Worm (Caenorhabditis elegans): ENCODE measurements around the gene glb-3.

glb-3 gene

DNA sequence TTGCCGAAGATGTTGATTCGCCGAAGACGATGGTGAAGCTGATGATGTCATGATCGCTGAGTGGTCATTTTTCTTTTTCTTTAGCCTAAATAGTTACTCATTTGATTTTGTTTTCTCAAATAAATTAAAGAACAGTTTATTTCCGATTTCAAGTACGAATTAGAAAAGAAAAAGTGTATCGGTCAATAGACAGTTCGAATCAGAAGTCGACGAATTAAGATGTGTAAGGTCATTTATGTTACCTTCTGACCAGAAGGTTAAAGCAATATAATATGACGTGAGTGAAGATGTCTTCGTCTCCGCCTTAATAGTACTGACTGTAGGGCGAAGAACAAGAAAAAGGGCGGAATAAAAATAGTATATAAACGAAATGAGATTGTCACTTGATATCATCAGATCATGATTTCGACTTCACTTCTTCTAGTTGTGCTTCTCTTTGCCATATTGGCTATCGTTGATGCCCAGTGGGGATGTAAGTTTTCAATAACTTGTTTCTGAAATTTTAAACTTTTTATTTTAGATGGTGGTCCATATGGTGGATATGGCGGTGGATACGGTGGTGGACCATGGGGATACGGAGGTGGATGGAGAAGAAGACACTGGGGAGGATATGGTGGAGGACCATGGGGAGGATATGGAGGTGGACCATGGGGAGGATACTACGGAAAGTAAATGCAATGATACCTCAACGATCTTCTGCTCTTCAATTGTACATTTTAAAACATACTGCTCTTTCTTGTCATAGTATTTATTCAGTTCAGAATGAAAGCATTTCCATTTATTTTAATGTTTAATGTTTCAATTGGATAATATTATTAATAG, 12.8 kb downstream of the glb-3 start, which contains the start of the genes T19C4.24 and nlp-33 (continued):
- TF ChIP-seq efl-1 (optimal IDR thresholded peaks at IDR 0.05) (no peak), efl-1 (GFP tag; optimal IDR thresholded peaks at IDR 0.05 in 1 of 2) (no peak), nhr-90 (tag; optimal IDR thresholded peaks at IDR 0.05; ENCODE audit: poor library complexity) (peak; percentile 51), rnt-1 (tag; optimal IDR thresholded peaks at IDR 0.05) (no peak), ceh-8 (GFP tag; optimal IDR thresholded peaks at IDR 0.05) (no peak), ceh-63 (GFP tag; optimal IDR thresholded peaks at IDR 0.05) (no peak), lin-35 (GFP tag; optimal IDR thresholded peaks at IDR 0.05) (peak in 1 of 2 experiments; percentile 19), swsn-7 (tag; optimal IDR thresholded peaks at IDR 0.05) (no peak), fkh-8 (tag; optimal IDR thresholded peaks at IDR 0.05) (no peak), zip-4 (GFP tag; optimal IDR thresholded peaks at IDR 0.05) (no peak), ama-1 (optimal IDR thresholded peaks at IDR 0.05) (peak; percentile 82), nhr-85 (tag) (peak; percentile 89), lsy-2 (tag; optimal IDR thresholded peaks at IDR 0.05) (peak in 1 of 2 experiments; percentile 8), elt-3 (tag; optimal IDR thresholded peaks at IDR 0.05) (peak in 2 of 6 experiments; percentile 60 to 74), pqm-1 (tag; optimal IDR thresholded peaks at IDR 0.05) (no peak), xbp-1 (tag; optimal IDR thresholded peaks at IDR 0.05) (no peak), isw-1 (GFP tag; IDR thresholded peaks at IDR 0.05) (no peak), aha-1 (tag; optimal IDR thresholded peaks at IDR 0.05) (no peak)

ce11 chrV:11147780-11148144, 13.4 kb downstream of the glb-3 start:
- TF ChIP-seq sox-4 (tag; optimal IDR thresholded peaks at IDR 0.05) (no peak), mdl-1 (tag; optimal IDR thresholded peaks at IDR 0.05) (no peak), efl-1 (optimal IDR thresholded peaks at IDR 0.05) (no peak), efl-1 (GFP tag; optimal IDR thresholded peaks at IDR 0.05 in 1 of 2) (peak in 1 of 2 experiments; percentile 76), fkh-8 (tag; optimal IDR thresholded peaks at IDR 0.05) (no peak), aha-1 (tag; optimal IDR thresholded peaks at IDR 0.05) (no peak), unc-30 (tag; optimal IDR thresholded peaks at IDR 0.05) (no peak), aly-2 (tag; optimal IDR thresholded peaks at IDR 0.05) (no peak), elt-2 (tag; optimal IDR thresholded peaks at IDR 0.05) (no peak), unc-98 (GFP tag; IDR thresholded peaks at IDR 0.05) (no peak), nhr-90 (tag; optimal IDR thresholded peaks at IDR 0.05; ENCODE audit: poor library complexity) (peak; percentile 17), egl-13 (tag; optimal IDR thresholded peaks at IDR 0.05) (no peak), efl-3 (GFP tag; optimal IDR thresholded peaks at IDR 0.05) (no peak), nhr-85 (tag) (peak; percentile 86), zag-1 (tag; optimal IDR thresholded peaks at IDR 0.05) (no peak), pax-3 (tag; optimal IDR thresholded peaks at IDR 0.05) (no peak), lin-39 (tag; optimal IDR thresholded peaks at IDR 0.05) (no peak), hlh-17 (GFP tag; optimal IDR thresholded peaks at IDR 0.05; ENCODE audit: borderline replicate concordance) (no peak), nhr-71 (tag; optimal IDR thresholded peaks at IDR 0.05) (peak; percentile 38), dsc-1 (tag; optimal IDR thresholded peaks at IDR 0.05) (no peak), F16B12.6 (tag; optimal IDR thresholded peaks at IDR 0.05) (no peak), irx-1 (tag; optimal IDR thresholded peaks at IDR 0.05) (no peak), Y116A8C.19 (tag; optimal IDR thresholded peaks at IDR 0.05; ENCODE audit: borderline replicate concordance) (no peak), unc-130 (tag; optimal IDR thresholded peaks at IDR 0.05) (no peak), unc-86 (tag; optimal IDR thresholded peaks at IDR 0.05) (no peak), nhr-84 (tag; optimal IDR thresholded peaks at IDR 0.05) (no peak), nhr-77 (tag; optimal IDR thresholded peaks at IDR 0.05) (no peak), hpl-2 (GFP tag; optimal IDR thresholded peaks at IDR 0.05) (no peak), jun-1 (tag; optimal IDR thresholded peaks at IDR 0.05) (peak; percentile 9), ama-1 (optimal IDR thresholded peaks at IDR 0.05) (no peak), ets-5 (GFP tag; IDR thresholded peaks at IDR 0.05) (no peak), grh-1 (GFP tag; IDR thresholded peaks at IDR 0.05) (no peak), ztf-4 (tag; optimal IDR thresholded peaks at IDR 0.05) (peak; percentile 18), lin-35 (GFP tag; optimal IDR thresholded peaks at IDR 0.05) (no peak), lsy-2 (tag; optimal IDR thresholded peaks at IDR 0.05) (peak in 1 of 2 experiments; percentile 12), elt-3 (tag; optimal IDR thresholded peaks at IDR 0.05) (peak in 1 of 6 experiments; percentile 76)

All from whole organism, L1 larva.